Worm (Caenorhabditis elegans) whole organism, young adult: ENCODE measurements around the gene let-767.

ENCODE experiments used
- nhr-80 ChIP-seq: sonication (generic microtip); optimal IDR thresholded peaks from 2 replicates; lab custom pipeline; 2016; ENCODE audit warnings: missing genetic modification characterization, missing compliant biosample characterization
- unc-62 ChIP-seq: fragments of 150-350 bp; optimal IDR thresholded peaks from 2 replicates; lab custom pipeline; 2014; ENCODE audit warnings: missing biosample characterization, missing genetic modification reagents, missing genetic modification characterization

DNA sequence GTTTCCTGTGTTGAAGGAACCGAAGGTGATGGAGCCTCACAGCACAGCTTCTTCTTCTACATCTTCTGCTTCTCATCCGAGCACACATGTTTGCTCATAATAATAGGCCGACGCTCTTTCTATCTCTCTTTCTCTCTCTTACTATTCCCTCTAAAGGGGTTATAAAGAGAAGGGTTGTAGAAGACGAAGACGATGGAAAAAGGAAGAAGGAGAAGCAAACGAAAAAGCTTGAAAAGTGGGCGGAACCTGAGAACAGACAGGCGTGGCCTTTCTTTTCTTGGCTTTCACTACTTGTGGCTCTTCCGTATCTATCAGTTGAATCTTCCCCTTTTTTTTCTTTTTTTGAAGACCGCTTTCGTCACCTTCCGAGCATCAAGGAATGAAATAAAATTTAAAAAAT lies 31.9 kb downstream of the let-767 start:
- no peak for TF ChIP-seq nhr-80
- no peak for TF ChIP-seq unc-62 (GFP tag; lab: Kevin White, UChicago)
